Fruit fly (Drosophila melanogaster): ENCODE results near the gene Blos2.

Blos2 gene

dm6 chr3L:11074043-11074853 lies 12.9 kb downstream of the Blos2 start, which contains the start of the genes Pfdn2 and Noc1 (continued):
- no peak for TF ChIP-seq CG43689 (GFP tag; IDR thresholded peaks at IDR 0.05)
- TF ChIP-seq CG12299 (tag; optimal IDR thresholded peaks at IDR 0.05): peak; percentile 25
- TF ChIP-seq Atf3 (GFP tag; optimal IDR thresholded peaks at IDR 0.05): no peak
- peak; percentile 41 for TF ChIP-seq Oli (tag; optimal IDR thresholded peaks at IDR 0.05)
- no peak for TF ChIP-seq CG8944 (GFP tag; optimal IDR thresholded peaks at IDR 0.05)
- TF ChIP-seq CG17328 (GFP tag; IDR thresholded peaks at IDR 0.05): peak; percentile 52
- TF ChIP-seq CG10366 (GFP tag; IDR thresholded peaks at IDR 0.05): peak; percentile 50; the same call in 1 of the 2 replicates
- no peak for TF ChIP-seq Trl (optimal IDR thresholded peaks at IDR 0.05)
- peak; percentile 32 for TF ChIP-seq Trl (GFP tag; optimal IDR thresholded peaks at IDR 0.05)
- TF ChIP-seq al (GFP tag; IDR thresholded peaks at IDR 0.05): peak; percentile 60; the same call in 1 of the 2 replicates
- TF ChIP-seq BtbVII (GFP tag; optimal IDR thresholded peaks at IDR 0.05): no peak
- TF ChIP-seq Ptx1 (GFP tag; IDR thresholded peaks at IDR 0.05): peak; percentile 57; the same call in 1 of the 2 replicates
- TF ChIP-seq Adf1 (GFP tag; IDR thresholded peaks at IDR 0.05): no peak
- TF ChIP-seq phol (tag; optimal IDR thresholded peaks at IDR 0.05): peak; percentile 42
- no peak for TF ChIP-seq HHEX (GFP tag; optimal IDR thresholded peaks at IDR 0.05)
- TF ChIP-seq tap (tag; optimal IDR thresholded peaks at IDR 0.05): no peak
- TF ChIP-seq CG17829 (tag; optimal IDR thresholded peaks at IDR 0.05): peak; percentile 55
- TF ChIP-seq CG4820 (GFP tag; optimal IDR thresholded peaks at IDR 0.05): peak; percentile 34
- TF ChIP-seq D (optimal IDR thresholded peaks at IDR 0.05): peak; percentile 73
- no peak for TF ChIP-seq D (GFP tag; optimal IDR thresholded peaks at IDR 0.05)
- no peak for TF ChIP-seq Spps (tag; optimal IDR thresholded peaks at IDR 0.05)
- TF ChIP-seq gce (GFP tag; IDR thresholded peaks at IDR 0.05): no peak
- peak; percentile 60; the same call in 2 of the 3 replicates for TF ChIP-seq dysf (GFP tag; IDR thresholded peaks at IDR 0.05)
- no peak for TF ChIP-seq CG11723 (GFP tag; optimal IDR thresholded peaks at IDR 0.05)
- TF ChIP-seq CG7786 (GFP tag; optimal IDR thresholded peaks at IDR 0.05): no peak
- TF ChIP-seq Deaf1 (tag; optimal IDR thresholded peaks at IDR 0.05): no peak
- TF ChIP-seq tll (GFP tag; optimal IDR thresholded peaks at IDR 0.05): no peak
- no peak for TF ChIP-seq PHDP (tag; optimal IDR thresholded peaks at IDR 0.05)
- TF ChIP-seq crol (GFP tag; IDR thresholded peaks at IDR 0.05): no peak
- no peak for TF ChIP-seq CG2875 (GFP tag; optimal IDR thresholded peaks at IDR 0.05)
- TF ChIP-seq MESR4 (GFP tag; optimal IDR thresholded peaks at IDR 0.05): peak; percentile 86
- no peak for TF ChIP-seq sob (GFP tag; IDR thresholded peaks at IDR 0.05)
- TF ChIP-seq CG11696 (GFP tag; IDR thresholded peaks at IDR 0.05): no peak
- TF ChIP-seq nerfin-2 (GFP tag; IDR thresholded peaks at IDR 0.05; ENCODE audit: partially characterized antibody): no peak
- peak; percentile 60 for TF ChIP-seq CG10267 (tag; optimal IDR thresholded peaks at IDR 0.05)
- no peak for TF ChIP-seq Hr78 (GFP tag; optimal IDR thresholded peaks at IDR 0.05)
- peak in 1 of 2 experiments; percentile 3 for TF ChIP-seq Pdp1 (GFP tag; optimal IDR thresholded peaks at IDR 0.05)
- TF ChIP-seq CkIIα-i1 (GFP tag; IDR thresholded peaks at IDR 0.05): no peak
- peak; percentile 27 for TF ChIP-seq zfh2 (GFP tag; optimal IDR thresholded peaks at IDR 0.05)
- no peak for TF ChIP-seq ac (GFP tag; optimal IDR thresholded peaks at IDR 0.05)
- no peak for TF ChIP-seq shn (GFP tag; optimal IDR thresholded peaks at IDR 0.05)
- TF ChIP-seq zf30C (GFP tag; optimal IDR thresholded peaks at IDR 0.05): no peak
- no peak for TF ChIP-seq pb (GFP tag; optimal IDR thresholded peaks at IDR 0.05)
- TF ChIP-seq Side (GFP tag; optimal IDR thresholded peaks at IDR 0.05): no peak
- peak; percentile 39; the same call in 1 of the 2 replicates for TF ChIP-seq CG9215 (GFP tag; IDR thresholded peaks at IDR 0.05)
- TF ChIP-seq slou (GFP tag; optimal IDR thresholded peaks at IDR 0.05): no peak
- peak; percentile 31 for TF ChIP-seq CG10462 (GFP tag; optimal IDR thresholded peaks at IDR 0.05)
- no peak; the same call in 1 of the 3 replicates for TF ChIP-seq CG17361 (GFP tag; IDR thresholded peaks at IDR 0.05)
- TF ChIP-seq ssp (GFP tag; IDR thresholded peaks at IDR 0.05): peak; percentile 32; the same call in 1 of the 2 replicates
- no peak for TF ChIP-seq CG3281 (GFP tag; optimal IDR thresholded peaks at IDR 0.05)
